Fruit fly (Drosophila melanogaster) whole organism, adult: ENCODE data around the gene CG31960.

ENCODE experiments used
- CG14711 ChIP-seq: fragments of 200-800 bp; sonication (Bioruptor generic); optimal IDR thresholded peaks from 2 replicates; lab custom pipeline; 2018; ENCODE audit warnings: missing biosample characterization, mild to moderate bottlenecking, missing genetic modification characterization, moderate library complexity
- CG1620 ChIP-seq: fragments of 200-800 bp; sonication (Bioruptor generic); optimal IDR thresholded peaks from 2 replicates; lab custom pipeline; 2016; ENCODE audit warnings: missing biosample characterization, missing genetic modification characterization
- CG5204 ChIP-seq: fragments of 200-800 bp; sonication (Bioruptor generic); optimal IDR thresholded peaks from 2 replicates; lab custom pipeline; 2016; ENCODE audit warnings: missing biosample characterization, missing genetic modification characterization
- Clk ChIP-seq: fragments of 200-800 bp; sonication (Bioruptor generic); optimal IDR thresholded peaks from 2 replicates; lab custom pipeline; 2017; ENCODE audit warnings: missing biosample characterization, missing genetic modification characterization
- Hr96 ChIP-seq: fragments of 200-800 bp; sonication (Bioruptor generic); optimal IDR thresholded peaks from 2 replicates; lab custom pipeline; 2016; ENCODE audit warnings: missing biosample characterization, missing genetic modification characterization
- Mnt ChIP-seq: fragments of 200-800 bp; sonication (Bioruptor generic); optimal IDR thresholded peaks from 2 replicates; lab custom pipeline; 2016; ENCODE audit warnings: missing biosample characterization, mild to moderate bottlenecking, missing genetic modification characterization
- cic ChIP-seq: fragments of 200-800 bp; sonication (Bioruptor generic); optimal IDR thresholded peaks from 2 replicates; lab custom pipeline; 2017; ENCODE audit warnings: missing biosample characterization, mild to moderate bottlenecking, missing genetic modification characterization, moderate library complexity

DNA sequence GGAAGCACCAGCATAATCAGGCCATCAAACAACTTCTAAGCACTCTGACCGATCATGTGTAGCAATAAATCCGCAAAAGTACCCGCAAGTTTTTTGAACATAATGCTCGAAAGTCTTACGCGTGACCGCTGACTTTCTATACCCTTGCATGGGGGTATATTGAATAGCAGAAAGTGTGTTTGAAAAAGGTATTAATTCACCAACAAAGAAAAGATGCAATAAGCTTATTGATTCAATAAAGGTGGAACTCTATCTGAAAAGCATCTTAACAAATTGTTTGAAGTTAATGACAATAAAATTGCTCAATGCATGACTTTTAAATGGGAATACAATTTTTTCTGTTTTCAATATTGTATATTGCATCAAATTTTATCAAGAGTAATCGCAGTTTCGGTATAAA, 46.9 kb downstream of the CG31960 start:
- no peak for TF ChIP-seq Clk (GFP tag; lab: Kevin White, UChicago)
- no peak for TF ChIP-seq Hr96 (GFP tag; lab: Kevin White, UChicago)
- no peak for TF ChIP-seq CG1620 (GFP tag; lab: Kevin White, UChicago)
- no peak for TF ChIP-seq CG5204 (GFP tag; lab: Kevin White, UChicago)
- no peak for TF ChIP-seq cic (GFP tag; lab: Kevin White, UChicago)
- no peak for TF ChIP-seq Mnt
- no peak for TF ChIP-seq CG14711
